Worm (Caenorhabditis elegans) whole organism, midembryonic: ENCODE data around the gene mrp-6.

Experiments
- T22C8.4 ChIP-seq: fragments of 200-800 bp; sonication (Bioruptor generic); IDR thresholded peaks from 2 replicates; pipeline ENCODE4 v1.3.6; 2022; ENCODE audit warnings: missing genetic modification characterization, missing compliant biosample characterization
- cog-1 ChIP-seq: sonication (generic microtip); optimal IDR thresholded peaks from 2 replicates; lab custom pipeline; 2016; ENCODE audit warnings: missing genetic modification characterization, missing compliant biosample characterization
- flt-1 ChIP-seq: fragments of 200-800 bp; sonication (Bioruptor generic); IDR thresholded peaks from 2 replicates; pipeline ENCODE4 v1.3.6; 2022; ENCODE audit warnings: missing genetic modification characterization, missing compliant biosample characterization
- klf-2 ChIP-seq: fragments of 200-800 bp; sonication (Bioruptor generic); conservative IDR thresholded peaks from 2 replicates; pipeline ENCODE4 v1.3.6; 2022; ENCODE audit warnings: missing genetic modification reagents, missing genetic modification characterization, missing compliant biosample characterization
- med-1 ChIP-seq: sonication (generic microtip); optimal IDR thresholded peaks from 2 replicates; lab custom pipeline; 2017; ENCODE audit warnings: missing genetic modification characterization, mild to moderate bottlenecking, missing compliant biosample characterization, antibody characterized with exemption, missing genetic modification reagents; ENCODE audit not compliant: insufficient read depth
- ref-1 ChIP-seq: fragments of 200-800 bp; sonication (Bioruptor generic); conservative IDR thresholded peaks from 2 replicates; pipeline ENCODE4 v1.3.6; 2022; ENCODE audit warnings: missing genetic modification reagents, missing genetic modification characterization, missing compliant biosample characterization
- ztf-23 ChIP-seq: fragments of 200-800 bp; sonication (Bioruptor generic); IDR thresholded peaks from 2 replicates; pipeline ENCODE4 v1.3.6; 2022; ENCODE audit warnings: missing genetic modification reagents, missing genetic modification characterization, missing compliant biosample characterization
- ztf-29 ChIP-seq: fragments of 200-800 bp; sonication (Bioruptor generic); IDR thresholded peaks from 2 replicates; pipeline ENCODE4 v1.3.6; 2022; ENCODE audit warnings: missing genetic modification reagents, missing genetic modification characterization, missing compliant biosample characterization

- no peak for TF ChIP-seq med-1 (GFP tag; lab: Kevin White, UChicago)
- no peak for TF ChIP-seq cog-1 (tag; lab: Kevin White, UChicago)
- no peak for TF ChIP-seq ref-1
- no peak for TF ChIP-seq ztf-23
- TF ChIP-seq ztf-29, result no peak
- no peak for TF ChIP-seq klf-2
- no peak for TF ChIP-seq flt-1 (GFP tag; lab: Robert Waterston, UW)
- no peak for TF ChIP-seq T22C8.4 (GFP tag; lab: Robert Waterston, UW)
Measured at ce11 chrX:4215500-4216107, 29.0 kb upstream of the mrp-6 start.
